Worm (Caenorhabditis elegans) whole organism, L4 larva: Measurements from ENCODE around the gene cnb-1.

Experiments
- D1046.2 ChIP-seq: fragments of 200-800 bp; sonication (Bioruptor generic); IDR thresholded peaks from 2 replicates; pipeline ENCODE4 v1.3.6; 2022; ENCODE audit warnings: missing genetic modification characterization, missing compliant biosample characterization
- F44E2.7 ChIP-seq: fragments of 200-800 bp; sonication (Bioruptor generic); IDR thresholded peaks from 2 replicates; pipeline ENCODE4 v2.1.2; 2022; ENCODE audit warnings: missing genetic modification characterization, missing compliant biosample characterization
- T20F7.1 ChIP-seq: fragments of 200-800 bp; sonication (Bioruptor generic); optimal IDR thresholded peaks from 2 replicates; lab custom pipeline; 2018; ENCODE audit warnings: mild to moderate bottlenecking, missing genetic modification characterization, missing compliant biosample characterization
- Y5F2A.4 ChIP-seq: fragments of 200-800 bp; sonication (Bioruptor generic); optimal IDR thresholded peaks from 2 replicates; lab custom pipeline; 2018; ENCODE audit warnings: mild to moderate bottlenecking, missing genetic modification characterization, missing compliant biosample characterization
- ZK337.2 ChIP-seq: fragments of 200-800 bp; sonication (Bioruptor generic); IDR thresholded peaks from 2 replicates; pipeline ENCODE4 v1.3.6; 2022; ENCODE audit warnings: missing genetic modification reagents, missing genetic modification characterization, missing compliant biosample characterization
- ama-1 ChIP-seq: fragments of 150-350 bp; optimal IDR thresholded peaks from 2 replicates; lab custom pipeline; 2014; ENCODE audit warnings: inconsistent platforms, mixed read lengths
- ceh-20 ChIP-seq: fragments of 200-800 bp; sonication (Bioruptor generic); IDR thresholded peaks from 2 replicates; pipeline ENCODE4 v1.3.6; 2022; ENCODE audit warnings: missing genetic modification reagents, missing genetic modification characterization, missing compliant biosample characterization
- ceh-44 ChIP-seq: fragments of 200-800 bp; sonication (Bioruptor generic); IDR thresholded peaks from 2 replicates; pipeline ENCODE4 v1.3.6; 2022; ENCODE audit warnings: missing genetic modification reagents, missing genetic modification characterization, missing compliant biosample characterization
- ces-1 ChIP-seq: fragments of 150-350 bp; sonication (generic microtip); optimal IDR thresholded peaks from 4 replicates; lab custom pipeline; 2014; ENCODE audit warnings: missing biosample characterization, missing genetic modification reagents, missing genetic modification characterization
- daf-16 ChIP-seq, 3 experiments: sonication (generic microtip); optimal IDR thresholded peaks; 2 replicates each; lab custom pipeline; 2016 to 2017; ENCODE audit warnings: missing genetic modification characterization in 3 of 3, missing genetic modification reagents in 3 of 3, mild to moderate bottlenecking in 2 of 3, missing compliant biosample characterization in 2 of 3, missing biosample characterization in 1 of 3, moderate library complexity in 1 of 3
- daf-19 ChIP-seq: fragments of 200-800 bp; sonication (Bioruptor generic); conservative IDR thresholded peaks from 2 replicates; pipeline ENCODE4 v1.3.6; 2022; ENCODE audit warnings: missing genetic modification characterization, missing compliant biosample characterization
- dmd-6 ChIP-seq: fragments of 200-800 bp; sonication (Bioruptor generic); IDR thresholded peaks from 2 replicates; pipeline ENCODE4 v1.3.6; 2022; ENCODE audit warnings: missing genetic modification reagents, missing genetic modification characterization, missing compliant biosample characterization
- egl-27 ChIP-seq: sonication (generic microtip); optimal IDR thresholded peaks from 3 replicates; lab custom pipeline; 2017; ENCODE audit warnings: missing biosample characterization, missing genetic modification reagents, missing genetic modification characterization
- hif-1 ChIP-seq, 2 experiments: sonication (generic microtip); optimal IDR thresholded peaks; 2 replicates each; lab custom pipeline; 2016 to 2017; ENCODE audit warnings: missing compliant biosample characterization in 2 of 2, missing genetic modification characterization in 2 of 2, missing genetic modification reagents in 2 of 2, missing genotype in 2 of 2, mild to moderate bottlenecking in 1 of 2
- hlh-30 ChIP-seq: sonication (generic microtip); optimal IDR thresholded peaks from 2 replicates; lab custom pipeline; 2017; ENCODE audit warnings: antibody characterized with exemption, mild to moderate bottlenecking, missing genetic modification characterization, missing compliant biosample characterization; ENCODE audit not compliant: insufficient read depth
- hmg-1.1 ChIP-seq: fragments of 200-800 bp; sonication (Bioruptor generic); IDR thresholded peaks from 2 replicates; pipeline ENCODE4 v1.3.6; 2022; ENCODE audit warnings: missing genetic modification reagents, missing genetic modification characterization, missing compliant biosample characterization
- lin-1 ChIP-seq: fragments of 200-800 bp; sonication (Bioruptor generic); IDR thresholded peaks from 2 replicates; pipeline ENCODE4 v1.3.6; 2022; ENCODE audit warnings: missing genetic modification reagents, missing genetic modification characterization, missing compliant biosample characterization
- lin-38 ChIP-seq: fragments of 200-800 bp; sonication (Bioruptor generic); IDR thresholded peaks from 2 replicates; pipeline ENCODE4 v1.3.6; 2022; ENCODE audit warnings: missing genetic modification reagents, missing genetic modification characterization, missing compliant biosample characterization
- lir-3 ChIP-seq: sonication (generic microtip); optimal IDR thresholded peaks from 2 replicates; lab custom pipeline; 2016; ENCODE audit warnings: mild to moderate bottlenecking, missing genetic modification characterization, missing compliant biosample characterization
- madf-9 ChIP-seq: fragments of 200-800 bp; sonication (Bioruptor generic); conservative IDR thresholded peaks from 2 replicates; pipeline ENCODE4 v1.3.6; 2022; ENCODE audit warnings: missing genetic modification reagents, missing genetic modification characterization, missing compliant biosample characterization
- mdl-1 ChIP-seq, 2 experiments: fragments of 150-350 bp in 1 of 2; sonication (generic microtip) in 1 of 2; optimal IDR thresholded peaks; 2 replicates each; lab custom pipeline; 2014 to 2017; ENCODE audit warnings: missing biosample characterization in 2 of 2, missing genetic modification characterization in 2 of 2
- mes-2 ChIP-seq: sonication (generic microtip); optimal IDR thresholded peaks from 2 replicates; lab custom pipeline; 2016; ENCODE audit warnings: missing genotype, mild to moderate bottlenecking, missing genetic modification characterization, missing compliant biosample characterization; ENCODE audit not compliant: poor library complexity, severe bottlenecking
- nhr-28 ChIP-seq: fragments of 150-350 bp; optimal IDR thresholded peaks from 2 replicates; lab custom pipeline; 2014; ENCODE audit warnings: missing biosample characterization, missing genetic modification characterization
- saeg-2 ChIP-seq: fragments of 200-800 bp; sonication (Bioruptor generic); IDR thresholded peaks from 2 replicates; pipeline ENCODE4 v1.3.6; 2022; ENCODE audit warnings: missing genetic modification reagents, missing genetic modification characterization, missing compliant biosample characterization
- sdz-12 ChIP-seq: fragments of 200-800 bp; sonication (Bioruptor generic); optimal IDR thresholded peaks from 2 replicates; lab custom pipeline; 2018; ENCODE audit warnings: mild to moderate bottlenecking, missing genetic modification characterization, missing compliant biosample characterization
- spr-1 ChIP-seq: sonication (generic microtip); optimal IDR thresholded peaks from 2 replicates; lab custom pipeline; 2016; ENCODE audit warnings: mild to moderate bottlenecking, missing genetic modification characterization, missing compliant biosample characterization
- unc-130 ChIP-seq: sonication (generic microtip); optimal IDR thresholded peaks from 2 replicates; lab custom pipeline; 2016; ENCODE audit warnings: missing genetic modification reagents, missing genetic modification characterization, missing compliant biosample characterization

cnb-1 gene

ce11 chrV:11412125-11412524, 36.6 kb downstream of the cnb-1 start (continued):
- TF ChIP-seq hif-1 (tag; optimal IDR thresholded peaks at IDR 0.05; lab: Kevin White, UChicago) = peak in 1 of 2 experiments; percentile 38
- no peak for TF ChIP-seq D1046.2
- TF ChIP-seq mes-2 (tag; lab: Kevin White, UChicago) = peak; percentile 69
- no peak for TF ChIP-seq Y5F2A.4 (GFP tag; lab: Kevin White, UChicago)
- TF ChIP-seq saeg-2 = 0 out of 2 replicates have a peak, but pooled peaks have one; percentile 38
- peak; percentile 54 for TF ChIP-seq nhr-28 (tag; lab: Kevin White, UChicago)
- peak; percentile 71 for TF ChIP-seq hmg-1.1 (GFP tag; lab: Robert Waterston, UW)
- TF ChIP-seq egl-27 = no peak
- peak in 1 of 2 experiments; percentile 53 for TF ChIP-seq daf-16 (GFP tag; optimal IDR thresholded peaks at IDR 0.05; lab: Kevin White, UChicago)
- TF ChIP-seq daf-16 (tag; optimal IDR thresholded peaks at IDR 0.05; lab: Kevin White, UChicago) = no peak
- no peak for TF ChIP-seq ZK337.2 (GFP tag; lab: Robert Waterston, UW)
- peak; percentile 69 for TF ChIP-seq hlh-30 (tag; lab: Kevin White, UChicago)
- peak; percentile 49; the same call in 1 of the 2 replicates for TF ChIP-seq ceh-20
- TF ChIP-seq F44E2.7 (GFP tag; lab: Robert Waterston, UW) = 0 out of 2 replicates have a peak, but pooled peaks have one; percentile 52
- no peak for TF ChIP-seq sdz-12
- TF ChIP-seq lir-3 (tag; lab: Kevin White, UChicago) = no peak

ce11 chrV:11415059-11415458, 39.5 kb downstream of the cnb-1 start, which contains the start of gene deg-3:
Gene deg-3, minus strand, starts transcription at chrV:11415159.
- no peak for TF ChIP-seq ama-1 (lab: Kevin White, UChicago)
- TF ChIP-seq unc-130 = no peak

ce11 chrV:11421605-11422004, 46.1 kb downstream of the cnb-1 start, which contains the start of gene des-2:
Gene des-2, minus strand, starts transcription at chrV:11421705.
- TF ChIP-seq madf-9 (GFP tag; lab: Robert Waterston, UW) = no peak
- no peak for TF ChIP-seq mdl-1 (tag; optimal IDR thresholded peaks at IDR 0.05; lab: Kevin White, UChicago)
- TF ChIP-seq lin-38 (GFP tag; lab: Robert Waterston, UW) = no peak
- no peak for TF ChIP-seq hif-1 (tag; optimal IDR thresholded peaks at IDR 0.05; lab: Kevin White, UChicago)
- no peak for TF ChIP-seq ces-1
- TF ChIP-seq T20F7.1 (GFP tag; lab: Kevin White, UChicago) = no peak
- TF ChIP-seq nhr-28 (tag; lab: Kevin White, UChicago) = no peak
- no peak for TF ChIP-seq daf-19 (GFP tag; lab: Robert Waterston, UW)
- TF ChIP-seq Y5F2A.4 (GFP tag; lab: Kevin White, UChicago) = no peak
- no peak for TF ChIP-seq D1046.2

- no peak for TF ChIP-seq spr-1 (tag; lab: Kevin White, UChicago)
- TF ChIP-seq ceh-44 (GFP tag; lab: Robert Waterston, UW) = no peak
- TF ChIP-seq dmd-6 (GFP tag; lab: Robert Waterston, UW) = no peak
- TF ChIP-seq lin-1 (GFP tag; lab: Robert Waterston, UW) = no peak
Observed at ce11 chrV:11424565-11424964, 49.0 kb downstream of the cnb-1 start, which contains the start of gene T26H10.2. Gene T26H10.2, minus strand, starts transcription at chrV:11424665.
